Fruit fly (Drosophila melanogaster): ENCODE results near the gene CG7920.

dm6 chr3R:30061980-30062379 lies 46.9 kb upstream of the CG7920 start:
- TF ChIP-seq h (optimal IDR thresholded peaks at IDR 0.05) (no peak), insv (optimal IDR thresholded peaks at IDR 0.05) (no peak), psq (optimal IDR thresholded peaks at IDR 0.05) (no peak), ttk (optimal IDR thresholded peaks at IDR 0.05) (no peak), Myc (optimal IDR thresholded peaks at IDR 0.05) (no peak), Sin3A (optimal IDR thresholded peaks at IDR 0.05) (no peak)
